Worm (Caenorhabditis elegans) whole organism, mixed stage, embryonic: ENCODE measurements around the gene B0222.1.

Source experiments
- mab-5 ChIP-seq: fragments of 150-350 bp; optimal IDR thresholded peaks from 2 replicates; lab custom pipeline; 2014; ENCODE audit warnings: missing biosample characterization, missing genetic modification characterization
- sem-2 ChIP-seq: fragments of 200-800 bp; sonication (Bioruptor generic); optimal IDR thresholded peaks from 2 replicates; lab custom pipeline; 2018; ENCODE audit warnings: mild to moderate bottlenecking, missing genetic modification characterization, missing compliant biosample characterization

DNA sequence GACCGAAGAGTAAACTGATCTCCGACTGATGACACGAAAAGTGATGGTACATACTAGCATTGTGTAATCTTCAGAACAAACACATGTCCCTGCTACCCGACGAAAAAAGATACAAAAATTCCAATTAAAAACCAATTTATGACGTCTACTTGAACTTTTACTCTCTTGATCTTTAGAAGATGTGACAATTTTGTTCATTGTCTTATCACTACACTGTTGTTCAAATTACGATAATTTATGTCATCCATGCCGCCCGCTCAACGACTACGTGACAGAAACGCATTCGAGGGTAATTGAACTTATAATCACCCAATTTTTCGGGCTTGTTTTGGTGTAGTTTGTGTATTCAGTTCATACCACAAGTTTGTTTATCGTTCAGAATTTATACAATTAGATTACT is 9.8 kb downstream of the B0222.1 start:
- TF ChIP-seq sem-2 (GFP tag; lab: Kevin White, UChicago) (no peak), mab-5 (tag; lab: Kevin White, UChicago) (no peak)
